Worm (Caenorhabditis elegans) whole organism, L2 larva: ENCODE data around the gene svh-5.

Experiments used
- C34F6.9 ChIP-seq: fragments of 150-350 bp; optimal IDR thresholded peaks from 2 replicates; lab custom pipeline; 2014; ENCODE audit warnings: missing biosample characterization, missing genetic modification characterization
- F13H6.1 ChIP-seq: sonication (generic microtip); optimal IDR thresholded peaks from 2 replicates; lab custom pipeline; 2016; ENCODE audit warnings: missing genetic modification characterization, missing compliant biosample characterization
- R02D3.7 ChIP-seq: fragments of 150-350 bp; optimal IDR thresholded peaks from 2 replicates; lab custom pipeline; 2014; ENCODE audit warnings: missing biosample characterization, missing genetic modification characterization
- Y55F3AM.14 ChIP-seq: fragments of 200-800 bp; sonication (Bioruptor generic); optimal IDR thresholded peaks from 2 replicates; lab custom pipeline; 2018; ENCODE audit warnings: mild to moderate bottlenecking, missing genetic modification characterization, missing compliant biosample characterization
- ZK546.5 ChIP-seq: sonication (generic microtip); optimal IDR thresholded peaks from 2 replicates; lab custom pipeline; 2017; ENCODE audit warnings: missing biosample characterization, missing genetic modification characterization
- alr-1 ChIP-seq: fragments of 150-350 bp; optimal IDR thresholded peaks from 2 replicates; lab custom pipeline; 2014; ENCODE audit warnings: missing biosample characterization, missing genetic modification characterization
- aly-2 ChIP-seq: fragments of 150-350 bp; optimal IDR thresholded peaks from 2 replicates; lab custom pipeline; 2014; ENCODE audit warnings: missing biosample characterization, missing genetic modification characterization
- ama-1 ChIP-seq: fragments of 150-350 bp; optimal IDR thresholded peaks from 2 replicates; lab custom pipeline; 2018; ENCODE audit warnings: inconsistent platforms
- ceh-16 ChIP-seq: fragments of 150-350 bp; optimal IDR thresholded peaks from 2 replicates; lab custom pipeline; 2014; ENCODE audit warnings: missing biosample characterization, missing genetic modification characterization
- ceh-82 ChIP-seq: fragments of 150-350 bp; optimal IDR thresholded peaks from 2 replicates; lab custom pipeline; 2014; ENCODE audit warnings: missing biosample characterization, missing genetic modification characterization
- crh-2 ChIP-seq: sonication (generic microtip); optimal IDR thresholded peaks from 2 replicates; lab custom pipeline; 2017; ENCODE audit warnings: missing biosample characterization, missing genetic modification characterization
- dmd-4 ChIP-seq: sonication (generic microtip); optimal IDR thresholded peaks from 2 replicates; lab custom pipeline; 2017; ENCODE audit warnings: missing biosample characterization, missing genetic modification characterization
- egl-27 ChIP-seq: sonication (generic microtip); optimal IDR thresholded peaks from 3 replicates; lab custom pipeline; 2017; ENCODE audit warnings: missing biosample characterization, missing genetic modification reagents, missing genetic modification characterization
- elt-1 ChIP-seq: fragments of 150-350 bp; optimal IDR thresholded peaks from 2 replicates; lab custom pipeline; 2014; ENCODE audit warnings: missing biosample characterization, missing genetic modification characterization
- elt-3 ChIP-seq: sonication (generic microtip); optimal IDR thresholded peaks from 2 replicates; lab custom pipeline; 2017; ENCODE audit warnings: missing biosample characterization, missing genetic modification characterization
- fos-1 ChIP-seq: fragments of 150-350 bp; optimal IDR thresholded peaks from 2 replicates; lab custom pipeline; 2014; ENCODE audit warnings: missing biosample characterization, missing genetic modification characterization
- gmeb-1 ChIP-seq: fragments of 150-350 bp; optimal IDR thresholded peaks from 2 replicates; lab custom pipeline; 2014; ENCODE audit warnings: missing biosample characterization, missing genetic modification characterization
- lin-11 ChIP-seq: fragments of 150-350 bp; sonication (generic microtip); optimal IDR thresholded peaks from 2 replicates; lab custom pipeline; 2014; ENCODE audit warnings: missing biosample characterization, missing genetic modification characterization, inconsistent platforms, mixed read lengths
- lin-13 ChIP-seq: fragments of 150-350 bp; optimal IDR thresholded peaks from 2 replicates; lab custom pipeline; 2014; ENCODE audit warnings: missing biosample characterization, missing genetic modification reagents, missing genetic modification characterization
- lin-39 ChIP-seq: fragments of 150-350 bp; optimal IDR thresholded peaks from 2 replicates; lab custom pipeline; 2014; ENCODE audit warnings: missing biosample characterization, missing genetic modification reagents, missing genetic modification characterization
- lsy-2 ChIP-seq, 2 experiments: fragments of 150-350 bp in 1 of 2; sonication (generic microtip) in 1 of 2; optimal IDR thresholded peaks; 2 replicates each; lab custom pipeline; 2014 to 2017; ENCODE audit warnings: missing biosample characterization in 2 of 2, missing genetic modification characterization in 2 of 2
- mab-5 ChIP-seq: fragments of 150-350 bp; optimal IDR thresholded peaks from 2 replicates; lab custom pipeline; 2014; ENCODE audit warnings: missing biosample characterization, missing genetic modification characterization
- mbf-1 ChIP-seq: sonication (generic microtip); optimal IDR thresholded peaks from 2 replicates; lab custom pipeline; 2017; ENCODE audit warnings: missing biosample characterization, missing genetic modification characterization
- mdl-1 ChIP-seq, 2 experiments: fragments of 150-350 bp in 1 of 2; sonication (generic microtip) in 1 of 2; optimal IDR thresholded peaks; 2 replicates each; lab custom pipeline; 2017; ENCODE audit warnings: missing biosample characterization in 2 of 2, missing genetic modification characterization in 2 of 2
- nhr-10 ChIP-seq: sonication (generic microtip); optimal IDR thresholded peaks from 2 replicates; lab custom pipeline; 2017; ENCODE audit warnings: missing biosample characterization, missing genetic modification characterization
- nhr-11 ChIP-seq: fragments of 150-350 bp; optimal IDR thresholded peaks from 2 replicates; lab custom pipeline; 2014; ENCODE audit warnings: missing biosample characterization, missing genetic modification characterization
- nhr-12 ChIP-seq: fragments of 150-350 bp; optimal IDR thresholded peaks from 2 replicates; lab custom pipeline; 2014; ENCODE audit warnings: missing biosample characterization, missing genetic modification characterization
- nhr-129 ChIP-seq: fragments of 150-350 bp; optimal IDR thresholded peaks from 2 replicates; lab custom pipeline; 2014; ENCODE audit warnings: missing biosample characterization, missing genetic modification characterization
- nhr-21 ChIP-seq: fragments of 150-350 bp; optimal IDR thresholded peaks from 2 replicates; lab custom pipeline; 2014; ENCODE audit warnings: missing biosample characterization, missing genetic modification characterization
- nhr-23 ChIP-seq: fragments of 150-350 bp; optimal IDR thresholded peaks from 2 replicates; lab custom pipeline; 2014; ENCODE audit warnings: missing biosample characterization, missing genetic modification reagents, missing genetic modification characterization
- nhr-237 ChIP-seq: fragments of 150-350 bp; optimal IDR thresholded peaks from 2 replicates; lab custom pipeline; 2014; ENCODE audit warnings: missing biosample characterization, missing genetic modification characterization
- nhr-25 ChIP-seq: fragments of 150-350 bp; sonication (generic microtip); optimal IDR thresholded peaks from 3 replicates; lab custom pipeline; 2014; ENCODE audit warnings: missing biosample characterization, missing genetic modification characterization
- nhr-6 ChIP-seq: fragments of 150-350 bp; optimal IDR thresholded peaks from 2 replicates; lab custom pipeline; 2014; ENCODE audit warnings: missing biosample characterization, missing genetic modification characterization
- nhr-77 ChIP-seq: fragments of 150-350 bp; optimal IDR thresholded peaks from 2 replicates; lab custom pipeline; 2014; ENCODE audit warnings: missing biosample characterization, missing genetic modification characterization
- peb-1 ChIP-seq: fragments of 150-350 bp; optimal IDR thresholded peaks from 2 replicates; lab custom pipeline; 2014; ENCODE audit warnings: missing biosample characterization, missing genetic modification characterization
- sem-4 ChIP-seq: fragments of 150-350 bp; optimal IDR thresholded peaks from 2 replicates; lab custom pipeline; 2014; ENCODE audit warnings: missing biosample characterization, missing genetic modification reagents, missing genetic modification characterization
- sma-3 ChIP-seq: sonication (generic microtip); optimal IDR thresholded peaks from 2 replicates; lab custom pipeline; 2016; ENCODE audit warnings: missing genetic modification reagents, missing genetic modification characterization, missing compliant biosample characterization
- sma-9 ChIP-seq, 2 experiments: fragments of 150-350 bp in 1 of 2; sonication (generic microtip) in 1 of 2; optimal IDR thresholded peaks; 2 replicates each; lab custom pipeline; 2014 to 2016; ENCODE audit warnings: missing genetic modification characterization in 2 of 2, mild to moderate bottlenecking in 1 of 2, missing biosample characterization in 1 of 2, missing compliant biosample characterization in 1 of 2, missing genetic modification reagents in 1 of 2, moderate library complexity in 1 of 2
- snpc-4 ChIP-seq: fragments of 150-350 bp; optimal IDR thresholded peaks from 2 replicates; lab custom pipeline; 2014; ENCODE audit warnings: missing biosample characterization, missing genetic modification characterization
- unc-39 ChIP-seq: fragments of 150-350 bp; optimal IDR thresholded peaks from 2 replicates; lab custom pipeline; 2014; ENCODE audit warnings: missing biosample characterization, missing genetic modification characterization
- unc-55 ChIP-seq: fragments of 150-350 bp; sonication (generic microtip); optimal IDR thresholded peaks from 3 replicates; lab custom pipeline; 2014; ENCODE audit warnings: missing biosample characterization, missing genetic modification reagents, missing genetic modification characterization
- unc-62 ChIP-seq: fragments of 150-350 bp; optimal IDR thresholded peaks from 2 replicates; lab custom pipeline; 2014; ENCODE audit warnings: missing biosample characterization, missing genetic modification reagents, missing genetic modification characterization
- zag-1 ChIP-seq: fragments of 150-350 bp; optimal IDR thresholded peaks from 2 replicates; lab custom pipeline; 2014; ENCODE audit warnings: missing biosample characterization, missing genetic modification characterization
- ztf-1 ChIP-seq: fragments of 200-800 bp; sonication (Bioruptor generic); conservative IDR thresholded peaks from 2 replicates; pipeline ENCODE4 v1.3.6; 2022; ENCODE audit warnings: missing genetic modification characterization, missing compliant biosample characterization

svh-5 gene

DNA sequence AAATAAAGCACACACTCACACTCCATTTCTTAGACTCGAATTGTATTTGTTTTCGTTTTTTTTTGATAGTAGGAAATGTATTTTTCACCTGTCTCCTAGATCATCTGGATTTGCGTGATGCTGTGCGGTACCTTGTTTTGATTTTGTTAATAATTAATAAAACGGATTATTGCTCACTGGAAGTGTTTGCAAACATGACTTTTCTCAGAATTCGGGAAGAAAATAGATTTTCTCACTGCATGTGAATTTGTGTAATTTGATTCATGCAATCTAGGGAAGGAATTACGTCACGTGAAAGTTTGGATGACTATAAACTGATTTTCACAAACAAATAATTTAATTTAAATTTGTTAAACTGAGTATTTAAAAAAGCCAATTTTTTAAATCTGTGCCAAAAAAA lies 33.7 kb downstream of the svh-5 start:
- TF ChIP-seq gmeb-1 (no peak), fos-1 (no peak), nhr-129 (tag; lab: Kevin White, UChicago) (no peak), lsy-2 (tag; optimal IDR thresholded peaks at IDR 0.05; lab: Kevin White, UChicago) (peak in 1 of 2 experiments; percentile 48), unc-55 (GFP tag; lab: Kevin White, UChicago) (no peak), sma-3 (GFP tag; lab: Kevin White, UChicago) (peak; percentile 37), aly-2 (tag; lab: Kevin White, UChicago) (no peak), unc-39 (tag; lab: Kevin White, UChicago) (no peak), elt-1 (tag; lab: Kevin White, UChicago) (no peak), lin-39 (no peak), mbf-1 (tag; lab: Kevin White, UChicago) (no peak), nhr-237 (tag; lab: Kevin White, UChicago) (peak; percentile 11), C34F6.9 (tag; lab: Kevin White, UChicago) (peak; percentile 39), peb-1 (tag; lab: Kevin White, UChicago) (no peak), nhr-21 (tag; lab: Kevin White, UChicago) (peak; percentile 37), lin-13 (GFP tag; lab: Kevin White, UChicago) (peak; percentile 18), nhr-77 (tag; lab: Kevin White, UChicago) (no peak), dmd-4 (tag; lab: Kevin White, UChicago) (no peak), F13H6.1 (tag; lab: Kevin White, UChicago) (no peak), nhr-25 (no peak), nhr-23 (tag; lab: Kevin White, UChicago) (no peak), sma-9 (GFP tag; optimal IDR thresholded peaks at IDR 0.05; lab: Kevin White, UChicago) (peak; percentile 46), sma-9 (tag; optimal IDR thresholded peaks at IDR 0.05; lab: Kevin White, UChicago) (no peak), nhr-12 (tag; lab: Kevin White, UChicago) (no peak), nhr-10 (tag; lab: Kevin White, UChicago) (no peak), nhr-11 (no peak), mdl-1 (tag; optimal IDR thresholded peaks at IDR 0.05; lab: Kevin White, UChicago) (no peak), ZK546.5 (tag; lab: Kevin White, UChicago) (no peak), snpc-4 (tag; lab: Kevin White, UChicago) (no peak), unc-62 (GFP tag; lab: Kevin White, UChicago) (no peak), crh-2 (tag; lab: Kevin White, UChicago) (no peak), ceh-16 (tag; lab: Kevin White, UChicago) (no peak)

DNA sequence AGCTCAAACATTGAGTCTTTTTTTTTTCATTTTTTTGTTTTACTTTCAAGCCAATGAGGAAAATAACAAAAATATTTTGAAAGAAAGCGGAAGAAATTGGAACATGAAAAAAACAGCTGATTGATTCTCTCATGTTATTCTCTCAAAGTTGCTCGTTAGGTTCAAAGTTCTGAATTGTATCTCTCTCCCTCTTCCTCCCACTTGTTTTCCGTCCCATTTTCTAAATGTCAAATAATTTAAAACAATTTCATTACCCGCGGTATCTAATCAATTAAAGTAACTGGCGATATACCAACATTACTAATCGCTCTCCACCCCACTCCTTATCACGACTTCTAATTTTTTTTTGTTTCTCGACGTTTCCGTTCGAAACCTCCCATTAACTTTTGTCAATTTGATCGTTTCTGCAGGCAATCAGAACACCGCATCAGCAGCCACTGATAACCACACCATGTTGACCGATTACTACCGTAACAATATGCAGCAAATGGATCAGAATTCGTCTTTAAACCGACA lies 34.8 kb downstream of the svh-5 start:
- TF ChIP-seq sem-4 (peak; percentile 10), nhr-21 (tag; lab: Kevin White, UChicago) (peak; percentile 5), sma-3 (GFP tag; lab: Kevin White, UChicago) (peak; percentile 6), gmeb-1 (no peak), sma-9 (GFP tag; optimal IDR thresholded peaks at IDR 0.05; lab: Kevin White, UChicago) (peak; percentile 64), sma-9 (tag; optimal IDR thresholded peaks at IDR 0.05; lab: Kevin White, UChicago) (no peak)

DNA sequence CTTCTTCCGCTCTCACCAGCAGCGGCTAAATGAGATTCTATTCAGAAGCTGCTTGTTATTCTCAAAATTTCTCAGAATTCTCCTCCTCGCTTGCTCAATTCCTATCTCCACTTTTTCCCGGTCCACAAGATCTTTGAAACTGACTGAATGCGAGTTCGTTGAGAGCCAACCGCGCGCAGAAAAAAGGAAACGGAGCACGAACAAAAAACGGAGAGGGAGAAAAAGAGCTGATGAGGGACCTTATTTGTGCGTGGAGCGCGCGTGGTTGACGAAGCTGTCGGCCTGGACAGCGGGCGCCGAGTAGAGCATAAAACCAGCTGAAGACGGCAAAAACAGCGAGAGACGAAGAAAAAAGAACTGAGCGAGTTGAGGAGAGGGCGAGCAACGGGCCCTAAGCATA lies 35.5 kb downstream of the svh-5 start:
- no peak for TF ChIP-seq fos-1
- TF ChIP-seq ceh-82 (tag; lab: Kevin White, UChicago) = no peak
- no peak for TF ChIP-seq nhr-10 (tag; lab: Kevin White, UChicago)
- TF ChIP-seq lsy-2 (tag; optimal IDR thresholded peaks at IDR 0.05; lab: Kevin White, UChicago) = peak in 1 of 2 experiments; percentile 23
- TF ChIP-seq ama-1 = no peak
- peak; percentile 20 for TF ChIP-seq lin-11 (tag; lab: Kevin White, UChicago)
- TF ChIP-seq unc-62 (GFP tag; lab: Kevin White, UChicago) = no peak
- no peak for TF ChIP-seq peb-1 (tag; lab: Kevin White, UChicago)
- peak; percentile 35 for TF ChIP-seq sem-4
- TF ChIP-seq snpc-4 (tag; lab: Kevin White, UChicago) = peak; percentile 11
- no peak for TF ChIP-seq alr-1 (tag; lab: Kevin White, UChicago)
- peak; percentile 37 for TF ChIP-seq Y55F3AM.14
- TF ChIP-seq sma-3 (GFP tag; lab: Kevin White, UChicago) = no peak
- TF ChIP-seq nhr-237 (tag; lab: Kevin White, UChicago) = no peak
- TF ChIP-seq mdl-1 (tag; optimal IDR thresholded peaks at IDR 0.05; lab: Kevin White, UChicago) = peak; percentile 49 to 59
- no peak for TF ChIP-seq elt-3 (tag; lab: Kevin White, UChicago)
- TF ChIP-seq aly-2 (tag; lab: Kevin White, UChicago) = no peak
- no peak for TF ChIP-seq unc-39 (tag; lab: Kevin White, UChicago)
- no peak for TF ChIP-seq nhr-11
- no peak for TF ChIP-seq egl-27
- TF ChIP-seq F13H6.1 (tag; lab: Kevin White, UChicago) = peak; percentile 57
- TF ChIP-seq R02D3.7 (tag; lab: Kevin White, UChicago) = no peak
- TF ChIP-seq C34F6.9 (tag; lab: Kevin White, UChicago) = peak; percentile 12
- no peak for TF ChIP-seq nhr-77 (tag; lab: Kevin White, UChicago)
- TF ChIP-seq nhr-6 (tag; lab: Kevin White, UChicago) = no peak
- no peak for TF ChIP-seq nhr-12 (tag; lab: Kevin White, UChicago)
- no peak for TF ChIP-seq dmd-4 (tag; lab: Kevin White, UChicago)
- no peak for TF ChIP-seq gmeb-1
- no peak for TF ChIP-seq elt-1 (tag; lab: Kevin White, UChicago)
- no peak for TF ChIP-seq nhr-23 (tag; lab: Kevin White, UChicago)
- no peak for TF ChIP-seq mab-5 (tag; lab: Kevin White, UChicago)
- TF ChIP-seq ceh-16 (tag; lab: Kevin White, UChicago) = no peak
- TF ChIP-seq nhr-25 = no peak
- TF ChIP-seq crh-2 (tag; lab: Kevin White, UChicago) = no peak
- no peak for TF ChIP-seq ZK546.5 (tag; lab: Kevin White, UChicago)
- TF ChIP-seq lin-39 = no peak
- TF ChIP-seq zag-1 = peak; percentile 52
- no peak for TF ChIP-seq sma-9 (GFP tag; optimal IDR thresholded peaks at IDR 0.05; lab: Kevin White, UChicago)
- TF ChIP-seq sma-9 (tag; optimal IDR thresholded peaks at IDR 0.05; lab: Kevin White, UChicago) = no peak
- TF ChIP-seq unc-55 (GFP tag; lab: Kevin White, UChicago) = peak; percentile 10
- no peak for TF ChIP-seq ztf-1 (GFP tag; lab: Robert Waterston, UW)
